Worm (Caenorhabditis elegans) whole organism, L2 larva: ENCODE data around the gene Y75B12A.2.

Experiments
- C34F6.9 ChIP-seq: fragments of 150-350 bp; optimal IDR thresholded peaks from 2 replicates; lab custom pipeline; 2014; ENCODE audit warnings: missing biosample characterization, missing genetic modification characterization
- F13H6.1 ChIP-seq: sonication (generic microtip); optimal IDR thresholded peaks from 2 replicates; lab custom pipeline; 2016; ENCODE audit warnings: missing genetic modification characterization, missing compliant biosample characterization
- Y55F3AM.14 ChIP-seq: fragments of 200-800 bp; sonication (Bioruptor generic); optimal IDR thresholded peaks from 2 replicates; lab custom pipeline; 2018; ENCODE audit warnings: mild to moderate bottlenecking, missing genetic modification characterization, missing compliant biosample characterization
- ama-1 ChIP-seq: fragments of 150-350 bp; optimal IDR thresholded peaks from 2 replicates; lab custom pipeline; 2018; ENCODE audit warnings: inconsistent platforms
- ceh-16 ChIP-seq: fragments of 150-350 bp; optimal IDR thresholded peaks from 2 replicates; lab custom pipeline; 2014; ENCODE audit warnings: missing biosample characterization, missing genetic modification characterization
- ceh-82 ChIP-seq: fragments of 150-350 bp; optimal IDR thresholded peaks from 2 replicates; lab custom pipeline; 2014; ENCODE audit warnings: missing biosample characterization, missing genetic modification characterization
- crh-2 ChIP-seq: sonication (generic microtip); optimal IDR thresholded peaks from 2 replicates; lab custom pipeline; 2017; ENCODE audit warnings: missing biosample characterization, missing genetic modification characterization
- egl-27 ChIP-seq: sonication (generic microtip); optimal IDR thresholded peaks from 3 replicates; lab custom pipeline; 2017; ENCODE audit warnings: missing biosample characterization, missing genetic modification reagents, missing genetic modification characterization
- elt-1 ChIP-seq: fragments of 150-350 bp; optimal IDR thresholded peaks from 2 replicates; lab custom pipeline; 2014; ENCODE audit warnings: missing biosample characterization, missing genetic modification characterization
- elt-3 ChIP-seq: sonication (generic microtip); optimal IDR thresholded peaks from 2 replicates; lab custom pipeline; 2017; ENCODE audit warnings: missing biosample characterization, missing genetic modification characterization
- gmeb-1 ChIP-seq: fragments of 150-350 bp; optimal IDR thresholded peaks from 2 replicates; lab custom pipeline; 2014; ENCODE audit warnings: missing biosample characterization, missing genetic modification characterization
- lin-13 ChIP-seq: fragments of 150-350 bp; optimal IDR thresholded peaks from 2 replicates; lab custom pipeline; 2014; ENCODE audit warnings: missing biosample characterization, missing genetic modification reagents, missing genetic modification characterization
- lin-39 ChIP-seq: fragments of 150-350 bp; optimal IDR thresholded peaks from 2 replicates; lab custom pipeline; 2014; ENCODE audit warnings: missing biosample characterization, missing genetic modification reagents, missing genetic modification characterization
- lsy-2 ChIP-seq, 2 experiments: fragments of 150-350 bp in 1 of 2; sonication (generic microtip) in 1 of 2; optimal IDR thresholded peaks; 2 replicates each; lab custom pipeline; 2014 to 2017; ENCODE audit warnings: missing biosample characterization in 2 of 2, missing genetic modification characterization in 2 of 2
- nhr-10 ChIP-seq: sonication (generic microtip); optimal IDR thresholded peaks from 2 replicates; lab custom pipeline; 2017; ENCODE audit warnings: missing biosample characterization, missing genetic modification characterization
- nhr-129 ChIP-seq: fragments of 150-350 bp; optimal IDR thresholded peaks from 2 replicates; lab custom pipeline; 2014; ENCODE audit warnings: missing biosample characterization, missing genetic modification characterization
- nhr-21 ChIP-seq: fragments of 150-350 bp; optimal IDR thresholded peaks from 2 replicates; lab custom pipeline; 2014; ENCODE audit warnings: missing biosample characterization, missing genetic modification characterization
- nhr-23 ChIP-seq: fragments of 150-350 bp; optimal IDR thresholded peaks from 2 replicates; lab custom pipeline; 2014; ENCODE audit warnings: missing biosample characterization, missing genetic modification reagents, missing genetic modification characterization
- nhr-237 ChIP-seq: fragments of 150-350 bp; optimal IDR thresholded peaks from 2 replicates; lab custom pipeline; 2014; ENCODE audit warnings: missing biosample characterization, missing genetic modification characterization
- nhr-25 ChIP-seq: fragments of 150-350 bp; sonication (generic microtip); optimal IDR thresholded peaks from 3 replicates; lab custom pipeline; 2014; ENCODE audit warnings: missing biosample characterization, missing genetic modification characterization
- nhr-6 ChIP-seq: fragments of 150-350 bp; optimal IDR thresholded peaks from 2 replicates; lab custom pipeline; 2014; ENCODE audit warnings: missing biosample characterization, missing genetic modification characterization
- nhr-77 ChIP-seq: fragments of 150-350 bp; optimal IDR thresholded peaks from 2 replicates; lab custom pipeline; 2014; ENCODE audit warnings: missing biosample characterization, missing genetic modification characterization
- peb-1 ChIP-seq: fragments of 150-350 bp; optimal IDR thresholded peaks from 2 replicates; lab custom pipeline; 2014; ENCODE audit warnings: missing biosample characterization, missing genetic modification characterization
- sem-4 ChIP-seq: fragments of 150-350 bp; optimal IDR thresholded peaks from 2 replicates; lab custom pipeline; 2014; ENCODE audit warnings: missing biosample characterization, missing genetic modification reagents, missing genetic modification characterization
- skn-1 ChIP-seq: sonication (generic microtip); optimal IDR thresholded peaks from 2 replicates; lab custom pipeline; 2017; ENCODE audit warnings: missing biosample characterization, missing genetic modification characterization
- sma-3 ChIP-seq: sonication (generic microtip); optimal IDR thresholded peaks from 2 replicates; lab custom pipeline; 2016; ENCODE audit warnings: missing genetic modification reagents, missing genetic modification characterization, missing compliant biosample characterization
- unc-39 ChIP-seq: fragments of 150-350 bp; optimal IDR thresholded peaks from 2 replicates; lab custom pipeline; 2014; ENCODE audit warnings: missing biosample characterization, missing genetic modification characterization
- unc-55 ChIP-seq: fragments of 150-350 bp; sonication (generic microtip); optimal IDR thresholded peaks from 3 replicates; lab custom pipeline; 2014; ENCODE audit warnings: missing biosample characterization, missing genetic modification reagents, missing genetic modification characterization
- unc-62 ChIP-seq: fragments of 150-350 bp; optimal IDR thresholded peaks from 2 replicates; lab custom pipeline; 2014; ENCODE audit warnings: missing biosample characterization, missing genetic modification reagents, missing genetic modification characterization
- zag-1 ChIP-seq: fragments of 150-350 bp; optimal IDR thresholded peaks from 2 replicates; lab custom pipeline; 2014; ENCODE audit warnings: missing biosample characterization, missing genetic modification characterization
- ztf-1 ChIP-seq: fragments of 200-800 bp; sonication (Bioruptor generic); conservative IDR thresholded peaks from 2 replicates; pipeline ENCODE4 v1.3.6; 2022; ENCODE audit warnings: missing genetic modification characterization, missing compliant biosample characterization
- ztf-11 ChIP-seq: sonication (generic microtip); optimal IDR thresholded peaks from 2 replicates; lab custom pipeline; 2017; ENCODE audit warnings: missing biosample characterization, missing genetic modification characterization
- ztf-4 ChIP-seq: fragments of 150-350 bp; optimal IDR thresholded peaks from 2 replicates; lab custom pipeline; 2014; ENCODE audit warnings: missing biosample characterization, missing genetic modification characterization

The Y75B12A.2 gene

ce11 chrV:15109260-15109659 lies at the start of gene Y75B12A.2:
Gene Y75B12A.2 (plus strand): TSS chrV:15109560.
- TF ChIP-seq nhr-6 (tag; lab: Kevin White, UChicago) (no peak), lsy-2 (tag; optimal IDR thresholded peaks at IDR 0.05; lab: Kevin White, UChicago) (no peak), sma-3 (no peak), unc-62 (GFP tag; lab: Kevin White, UChicago) (no peak), ztf-11 (no peak), lin-13 (no peak), nhr-77 (tag; lab: Kevin White, UChicago) (no peak), ama-1 (no peak)

ce11 chrV:15060595-15060994 lies 48.8 kb upstream of the Y75B12A.2 start:
- TF ChIP-seq lsy-2 (tag; optimal IDR thresholded peaks at IDR 0.05; lab: Kevin White, UChicago) (no peak), crh-2 (tag; lab: Kevin White, UChicago) (no peak), egl-27 (tag; lab: Kevin White, UChicago) (no peak), nhr-237 (no peak), Y55F3AM.14 (GFP tag; lab: Kevin White, UChicago) (no peak), ceh-16 (tag; lab: Kevin White, UChicago) (no peak), nhr-25 (tag; lab: Kevin White, UChicago) (no peak), unc-55 (GFP tag; lab: Kevin White, UChicago) (no peak), nhr-6 (tag; lab: Kevin White, UChicago) (no peak), nhr-21 (tag; lab: Kevin White, UChicago) (no peak), C34F6.9 (tag; lab: Kevin White, UChicago) (no peak)

- no peak for TF ChIP-seq sem-4 (tag; lab: Kevin White, UChicago)
- no peak for TF ChIP-seq nhr-21 (tag; lab: Kevin White, UChicago)
- TF ChIP-seq nhr-23 (tag; lab: Kevin White, UChicago): no peak
- no peak for TF ChIP-seq Y55F3AM.14 (GFP tag; lab: Kevin White, UChicago)
- no peak for TF ChIP-seq lin-39 (tag; lab: Kevin White, UChicago)
- TF ChIP-seq ceh-82 (tag; lab: Kevin White, UChicago): no peak
- no peak for TF ChIP-seq zag-1 (tag; lab: Kevin White, UChicago)
- no peak for TF ChIP-seq lin-13
- no peak for TF ChIP-seq elt-1
- TF ChIP-seq peb-1 (tag; lab: Kevin White, UChicago): no peak
- TF ChIP-seq nhr-237: no peak
- TF ChIP-seq ztf-1: no peak
- TF ChIP-seq unc-39 (tag; lab: Kevin White, UChicago): no peak
- no peak for TF ChIP-seq gmeb-1 (tag; lab: Kevin White, UChicago)
- TF ChIP-seq crh-2 (tag; lab: Kevin White, UChicago): no peak
- TF ChIP-seq ztf-4 (tag; lab: Kevin White, UChicago): no peak
- TF ChIP-seq, all 48 proteins: peak for 0
Measured at ce11 chrV:15063987-15064386, 45.4 kb upstream of the Y75B12A.2 start, which contains the start of gene rap-2. Gene rap-2 (minus strand): TSS chrV:15064087.

ce11 chrV:15065068-15065744 lies 44.2 kb upstream of the Y75B12A.2 start, which contains the start of gene C25D7.9:
Gene C25D7.9 (plus strand): TSS chrV:15065135.
- TF ChIP-seq egl-27 (tag; lab: Kevin White, UChicago) (no peak), crh-2 (tag; lab: Kevin White, UChicago) (no peak), nhr-237 (no peak), lin-13 (peak; percentile 36), nhr-10 (tag; lab: Kevin White, UChicago) (no peak), elt-1 (no peak), zag-1 (tag; lab: Kevin White, UChicago) (peak; percentile 51), unc-55 (GFP tag; lab: Kevin White, UChicago) (peak; percentile 59), nhr-25 (tag; lab: Kevin White, UChicago) (no peak), F13H6.1 (tag; lab: Kevin White, UChicago) (peak; percentile 9), ztf-4 (tag; lab: Kevin White, UChicago) (no peak), nhr-129 (tag; lab: Kevin White, UChicago) (peak; percentile 23), lsy-2 (tag; optimal IDR thresholded peaks at IDR 0.05; lab: Kevin White, UChicago) (peak in 1 of 2 experiments; percentile 13), C34F6.9 (tag; lab: Kevin White, UChicago) (peak; percentile 29), gmeb-1 (tag; lab: Kevin White, UChicago) (peak; percentile 10), sma-3 (no peak), unc-39 (tag; lab: Kevin White, UChicago) (no peak), elt-3 (tag; lab: Kevin White, UChicago) (no peak), skn-1 (tag; lab: Kevin White, UChicago) (no peak)
